Fruit fly (Drosophila melanogaster): ENCODE results near the gene Sh3beta.

The Sh3beta gene

DNA sequence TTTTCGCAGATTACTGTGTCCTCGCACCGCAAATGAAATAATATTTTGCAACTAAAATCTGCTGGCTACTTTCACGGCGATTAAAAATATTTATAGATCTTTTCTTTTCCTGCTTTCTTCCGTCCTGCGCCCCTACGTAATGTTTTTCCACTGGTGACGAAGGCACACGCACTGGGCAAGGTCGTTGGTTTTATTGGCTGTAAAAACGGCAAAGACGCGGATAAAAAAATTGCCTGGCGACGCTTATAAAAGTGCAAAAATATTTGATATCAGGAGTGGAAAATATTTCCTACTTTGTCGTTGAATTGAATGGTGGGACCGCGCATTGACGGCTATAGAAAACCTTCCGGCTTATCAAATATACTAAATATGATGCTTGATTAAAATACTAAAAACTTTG lies at the start of gene Sh3beta:
Gene Sh3beta, minus strand, starts transcription at position 327 of the 400 bp plus-strand sequence.
- no peak for TF ChIP-seq CG17801 (GFP tag; optimal IDR thresholded peaks at IDR 0.05; ENCODE audit: partially characterized antibody)

DNA sequence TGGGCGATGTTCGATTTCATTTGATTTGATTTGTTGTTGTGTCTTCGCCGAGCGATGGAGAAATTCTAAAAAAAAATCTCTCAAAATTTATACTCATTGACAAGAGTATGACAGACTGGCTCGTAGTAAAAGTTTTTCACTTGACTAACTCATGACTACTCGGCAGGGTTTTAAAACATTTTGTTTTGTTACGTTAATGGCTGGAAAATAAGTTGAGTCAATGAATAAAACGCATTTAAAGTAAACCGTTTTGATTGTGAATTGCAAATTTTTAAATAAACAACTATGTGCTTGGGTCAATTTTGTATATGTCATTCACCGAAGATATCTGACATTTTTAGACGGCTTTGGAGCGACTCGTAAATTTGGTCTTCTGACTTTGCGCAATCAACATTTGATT lies 35.0 kb upstream of the Sh3beta start, which contains the start of gene CG8560:
Gene CG8560, minus strand, starts transcription at position 101 of the 400 bp plus-strand sequence.
- TF ChIP-seq CG17801 (GFP tag; optimal IDR thresholded peaks at IDR 0.05; ENCODE audit: partially characterized antibody) = no peak

DNA sequence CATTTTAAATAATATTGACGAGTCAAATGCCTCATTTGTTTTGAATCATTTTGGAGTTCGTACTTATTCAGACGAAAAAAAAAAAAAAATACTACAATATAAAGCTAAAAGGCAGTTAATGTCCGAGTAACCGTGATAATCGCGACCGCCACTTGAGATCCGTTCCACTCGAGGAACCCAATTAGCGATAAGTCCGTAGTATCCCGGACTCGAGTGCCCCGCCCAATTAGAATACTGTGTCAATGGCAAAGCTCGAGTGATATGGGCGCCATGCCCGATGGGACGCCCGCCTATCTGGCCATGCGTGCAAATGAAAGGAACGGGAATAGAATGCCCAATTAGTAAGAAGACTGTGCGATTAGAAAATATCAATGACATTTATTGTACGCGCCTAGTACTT lies 32.9 kb upstream of the Sh3beta start:
- TF ChIP-seq CG17801 (GFP tag; optimal IDR thresholded peaks at IDR 0.05; ENCODE audit: partially characterized antibody) = no peak

dm6 chr3L:7399770-7400169 lies 30.7 kb upstream of the Sh3beta start, which contains the start of gene CG18417:
Gene CG18417 (plus strand): TSS chr3L:7400070.
- no peak for TF ChIP-seq CG17801 (GFP tag; optimal IDR thresholded peaks at IDR 0.05; ENCODE audit: partially characterized antibody)

- no peak for TF ChIP-seq CG17801 (GFP tag; optimal IDR thresholded peaks at IDR 0.05; ENCODE audit: partially characterized antibody)
These were observed 28.9 kb upstream of the Sh3beta start, which contains the start of gene CG8562 for dm6 chr3L:7397979-7398378. Gene CG8562 (plus strand): TSS chr3L:7398285.

DNA sequence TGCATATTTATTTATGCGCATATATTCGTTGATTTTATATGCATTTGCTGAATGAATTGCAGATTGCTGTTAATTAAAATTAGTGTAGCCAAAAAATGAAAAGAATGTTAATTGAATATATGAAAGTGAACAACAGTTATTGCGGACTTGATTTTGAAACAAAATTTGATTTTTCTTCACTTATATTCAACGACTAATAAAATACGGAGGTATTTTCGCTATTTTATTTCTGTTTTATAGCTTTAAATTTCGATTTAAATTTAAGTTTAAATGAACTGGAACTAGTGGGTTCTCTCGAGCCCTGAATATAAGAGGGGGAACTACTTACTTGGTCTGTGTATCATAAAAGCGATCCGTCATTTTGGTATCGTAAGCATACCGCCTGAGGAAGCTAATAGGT lies 27.0 kb upstream of the Sh3beta start, which contains the start of gene CG32379:
Gene CG32379, plus strand, starts transcription at position 301 of the 400 bp plus-strand sequence.
- TF ChIP-seq CG17801 (GFP tag; optimal IDR thresholded peaks at IDR 0.05; ENCODE audit: partially characterized antibody) = no peak

- TF ChIP-seq CG17801 (GFP tag; optimal IDR thresholded peaks at IDR 0.05; ENCODE audit: partially characterized antibody) = no peak
These were observed 21.4 kb upstream of the Sh3beta start, which contains the start of gene CG8563 for dm6 chr3L:7390442-7390841. Gene CG8563 (plus strand): TSS chr3L:7390742.

dm6 chr3L:7390004-7390403 lies 20.9 kb upstream of the Sh3beta start:
- TF ChIP-seq CG17801 (GFP tag; optimal IDR thresholded peaks at IDR 0.05; ENCODE audit: partially characterized antibody) = no peak

- no peak for TF ChIP-seq CG17801 (GFP tag; optimal IDR thresholded peaks at IDR 0.05; ENCODE audit: partially characterized antibody)
These were observed 18.8 kb upstream of the Sh3beta start, which contains the start of gene CG8564 for dm6 chr3L:7387814-7388213. Gene CG8564 (minus strand): TSS chr3L:7387914.

dm6 chr3L:7381359-7381976 lies 12.4 kb upstream of the Sh3beta start, which contains the start of the genes SMSr and smid:
Gene SMSr (minus strand): TSS chr3L:7381474.
Gene smid (plus strand): TSS chr3L:7381614.
- peak; percentile 26 for TF ChIP-seq CG17801 (GFP tag; optimal IDR thresholded peaks at IDR 0.05; ENCODE audit: partially characterized antibody)

- TF ChIP-seq CG17801 (GFP tag; optimal IDR thresholded peaks at IDR 0.05; ENCODE audit: partially characterized antibody) = no peak
These were observed 11.3 kb upstream of the Sh3beta start for dm6 chr3L:7380395-7380794.

DNA sequence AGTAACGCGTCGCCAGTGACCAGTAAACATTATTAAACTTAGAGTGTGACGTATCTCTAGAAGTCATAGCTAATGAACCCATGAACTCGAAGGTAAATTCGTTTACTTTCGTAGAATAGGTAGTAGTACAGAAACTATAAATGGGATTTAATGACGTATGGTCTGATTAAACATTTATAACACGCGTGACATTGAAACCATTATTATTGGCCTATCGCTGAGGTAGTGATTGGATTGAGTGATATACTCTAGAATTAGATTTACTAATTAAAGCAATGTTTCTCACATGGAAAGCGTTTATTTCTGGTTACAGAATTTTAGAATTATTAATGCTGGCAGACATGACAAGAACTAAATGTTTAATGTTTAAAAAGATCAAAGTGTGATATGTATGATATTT lies 7.8 kb upstream of the Sh3beta start:
- TF ChIP-seq CG17801 (GFP tag; optimal IDR thresholded peaks at IDR 0.05; ENCODE audit: partially characterized antibody) = no peak

dm6 chr3L:7376151-7376550 lies 7.1 kb upstream of the Sh3beta start:
- TF ChIP-seq CG17801 (GFP tag; optimal IDR thresholded peaks at IDR 0.05; ENCODE audit: partially characterized antibody) = no peak

dm6 chr3L:7371290-7371689 lies 2.2 kb upstream of the Sh3beta start:
- no peak for TF ChIP-seq CG17801 (GFP tag; optimal IDR thresholded peaks at IDR 0.05; ENCODE audit: partially characterized antibody)

DNA sequence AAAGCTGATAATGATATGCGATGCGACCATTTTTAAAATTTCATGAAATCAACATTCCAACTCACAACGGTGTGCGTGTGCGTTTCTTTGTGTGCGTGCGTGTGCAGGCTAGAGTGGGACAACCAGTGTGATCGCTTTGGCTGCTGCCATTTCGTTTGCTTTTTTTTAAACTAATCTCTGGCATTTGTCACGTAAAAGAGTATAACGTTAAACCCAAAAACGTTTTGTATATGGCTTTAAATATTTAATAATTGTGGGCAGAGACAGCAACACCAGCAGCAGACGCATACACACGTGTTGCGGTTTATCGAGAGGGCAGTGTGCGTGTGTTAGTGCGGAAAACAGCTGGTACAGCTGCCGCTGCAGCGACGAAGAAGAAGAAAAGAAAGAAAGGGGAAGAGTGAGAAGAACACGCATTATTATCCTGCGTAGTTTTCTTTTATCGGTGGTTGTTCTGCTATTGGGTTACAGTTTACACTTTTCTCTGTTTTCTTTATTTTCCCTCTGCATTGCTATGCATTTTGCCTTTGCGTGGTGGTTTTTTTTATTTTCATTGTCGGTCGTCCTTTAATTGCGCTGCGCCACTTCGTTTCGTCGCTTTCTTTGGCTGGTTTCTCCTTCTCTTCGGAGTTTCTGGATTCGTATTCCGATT lies 1.3 kb upstream of the Sh3beta start:
- TF ChIP-seq CG17801 (GFP tag; optimal IDR thresholded peaks at IDR 0.05; ENCODE audit: partially characterized antibody) = no peak

DNA sequence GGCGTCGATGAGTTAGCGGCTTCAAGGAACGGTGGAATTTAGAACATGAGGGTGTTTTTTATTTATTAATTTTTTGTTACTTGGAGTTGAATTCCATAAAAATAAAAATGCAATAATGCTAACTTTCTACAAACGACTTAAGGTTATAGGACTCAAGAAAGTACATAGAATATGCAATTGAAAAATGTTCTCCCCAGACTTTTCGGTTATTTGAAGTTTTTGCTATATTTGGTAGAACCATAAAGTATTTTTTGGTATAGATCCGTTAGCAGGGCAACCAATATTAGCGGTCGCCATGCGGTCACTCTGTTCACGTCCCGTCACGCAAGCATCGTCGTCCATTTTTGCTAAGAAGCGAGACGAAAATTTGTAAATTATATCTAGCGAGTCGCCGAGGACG lies 483 bp upstream of the Sh3beta start, which contains the start of gene akirin:
Gene akirin, plus strand, starts transcription at position 301 of the 400 bp plus-strand sequence.
- TF ChIP-seq CG17801 (GFP tag; optimal IDR thresholded peaks at IDR 0.05; ENCODE audit: partially characterized antibody) = no peak
